Worm (Caenorhabditis elegans) whole organism, young adult: Measurements from ENCODE around the gene C01G10.9.

ENCODE experiments used
- B0019.2 ChIP-seq: fragments of 200-800 bp; sonication (Bioruptor generic); conservative IDR thresholded peaks from 2 replicates; pipeline ENCODE4 v1.3.6; 2022; ENCODE audit warnings: missing genetic modification reagents, missing genetic modification characterization, missing compliant biosample characterization
- B0261.1 ChIP-seq: sonication (generic microtip); optimal IDR thresholded peaks from 2 replicates; lab custom pipeline; 2016; ENCODE audit warnings: mild to moderate bottlenecking, missing genetic modification characterization, moderate library complexity, missing compliant biosample characterization
- B0336.3 ChIP-seq: fragments of 200-800 bp; sonication (Bioruptor generic); IDR thresholded peaks from 2 replicates; pipeline ENCODE4 v1.3.6; 2022; ENCODE audit warnings: missing genetic modification characterization, missing compliant biosample characterization
- C06A6.2 ChIP-seq: fragments of 200-800 bp; sonication (Bioruptor generic); conservative IDR thresholded peaks from 2 replicates; pipeline ENCODE4 v1.3.6; 2022; ENCODE audit warnings: missing genetic modification characterization, missing compliant biosample characterization
- F10E7.11 ChIP-seq: sonication (generic microtip); optimal IDR thresholded peaks from 2 replicates; lab custom pipeline; 2017; ENCODE audit warnings: mild to moderate bottlenecking, missing genetic modification characterization, moderate library complexity, missing compliant biosample characterization
- F52B5.7 ChIP-seq: sonication (generic microtip); optimal IDR thresholded peaks from 2 replicates; lab custom pipeline; 2016; ENCODE audit warnings: mild to moderate bottlenecking, missing genetic modification characterization, missing compliant biosample characterization
- F57A8.1 ChIP-seq: fragments of 200-800 bp; sonication (Bioruptor generic); optimal IDR thresholded peaks from 2 replicates; lab custom pipeline; 2018; ENCODE audit warnings: mild to moderate bottlenecking, missing genetic modification characterization, moderate library complexity, missing compliant biosample characterization
- F57C9.4 ChIP-seq: sonication (generic microtip); optimal IDR thresholded peaks from 2 replicates; lab custom pipeline; 2017; ENCODE audit warnings: mild to moderate bottlenecking, missing genetic modification characterization, missing compliant biosample characterization
- Y67H2A.10 ChIP-seq: fragments of 200-800 bp; sonication (Bioruptor generic); conservative IDR thresholded peaks from 2 replicates; pipeline ENCODE4 v1.3.6; 2022; ENCODE audit warnings: missing genetic modification reagents, missing genetic modification characterization, missing compliant biosample characterization
- akir-1 ChIP-seq: fragments of 200-800 bp; sonication (Bioruptor generic); optimal IDR thresholded peaks from 2 replicates; lab custom pipeline; 2018; ENCODE audit warnings: mild to moderate bottlenecking, missing genetic modification characterization, moderate library complexity, missing compliant biosample characterization
- attf-3 ChIP-seq: fragments of 200-800 bp; sonication (Bioruptor generic); conservative IDR thresholded peaks from 2 replicates; pipeline ENCODE4 v1.3.6; 2022; ENCODE audit warnings: missing genetic modification reagents, missing genetic modification characterization, missing compliant biosample characterization
- attf-6 ChIP-seq: fragments of 200-800 bp; sonication (Bioruptor generic); IDR thresholded peaks from 2 replicates; pipeline ENCODE4 v1.3.6; 2022; ENCODE audit warnings: missing genetic modification reagents, missing genetic modification characterization, missing compliant biosample characterization
- ccch-3 ChIP-seq: fragments of 200-800 bp; sonication (Bioruptor generic); optimal IDR thresholded peaks from 2 replicates; lab custom pipeline; 2018; ENCODE audit warnings: mild to moderate bottlenecking, missing genetic modification characterization, missing compliant biosample characterization
- cebp-1 ChIP-seq, 2 experiments: fragments of 200-800 bp in 1 of 2; sonication (Bioruptor generic) in 1 of 2; sonication (generic microtip) in 1 of 2; IDR thresholded peaks in 1 of 2; optimal IDR thresholded peaks in 1 of 2; 2 replicates each; pipeline versions ENCODE4 v1.3.6 to Lab custom; 2017 to 2022; ENCODE audit warnings: missing compliant biosample characterization in 2 of 2, missing genetic modification characterization in 2 of 2, mild to moderate bottlenecking in 1 of 2, missing genetic modification reagents in 1 of 2, moderate library complexity in 1 of 2
- ceh-100 ChIP-seq: fragments of 200-800 bp; sonication (Bioruptor generic); IDR thresholded peaks from 2 replicates; pipeline ENCODE4 v1.3.6; 2022; ENCODE audit warnings: missing genetic modification reagents, missing genetic modification characterization, missing compliant biosample characterization
- ceh-27 ChIP-seq: fragments of 200-800 bp; sonication (Bioruptor generic); optimal IDR thresholded peaks from 2 replicates; lab custom pipeline; 2018; ENCODE audit warnings: mild to moderate bottlenecking, missing genetic modification characterization, moderate library complexity, missing compliant biosample characterization
- ceh-58 ChIP-seq: fragments of 200-800 bp; sonication (Bioruptor generic); IDR thresholded peaks from 2 replicates; pipeline ENCODE4 v1.3.6; 2022; ENCODE audit warnings: missing genetic modification characterization, missing compliant biosample characterization
- die-1 ChIP-seq: sonication (generic microtip); optimal IDR thresholded peaks from 2 replicates; lab custom pipeline; 2016; ENCODE audit warnings: missing genotype, mild to moderate bottlenecking, missing genetic modification characterization, missing compliant biosample characterization
- dox-1 ChIP-seq: fragments of 200-800 bp; sonication (Bioruptor generic); IDR thresholded peaks from 2 replicates; pipeline ENCODE4 v1.3.6; 2022; ENCODE audit warnings: missing genetic modification reagents, missing genetic modification characterization, missing compliant biosample characterization
- dpff-1 ChIP-seq: sonication (generic microtip); optimal IDR thresholded peaks from 2 replicates; lab custom pipeline; 2017; ENCODE audit warnings: mild to moderate bottlenecking, missing genetic modification characterization, missing compliant biosample characterization
- efl-1 ChIP-seq: fragments of 150-350 bp; optimal IDR thresholded peaks from 2 replicates; lab custom pipeline; 2014; ENCODE audit warnings: missing biosample characterization, missing genetic modification reagents, missing genetic modification characterization
- egl-18 ChIP-seq: fragments of 200-800 bp; sonication (Bioruptor generic); IDR thresholded peaks from 2 replicates; pipeline ENCODE4 v1.3.6; 2022; ENCODE audit warnings: missing genetic modification reagents, missing genetic modification characterization, missing compliant biosample characterization
- egl-44 ChIP-seq: fragments of 200-800 bp; sonication (Bioruptor generic); IDR thresholded peaks from 2 replicates; pipeline ENCODE4 v1.3.6; 2022; ENCODE audit warnings: missing genetic modification reagents, missing genetic modification characterization, missing compliant biosample characterization
- gei-17 ChIP-seq: fragments of 200-800 bp; sonication (Bioruptor generic); optimal IDR thresholded peaks from 2 replicates; lab custom pipeline; 2018; ENCODE audit warnings: mild to moderate bottlenecking, missing genetic modification characterization, missing compliant biosample characterization
- hlh-26 ChIP-seq: fragments of 200-800 bp; sonication (Bioruptor generic); conservative IDR thresholded peaks from 2 replicates; pipeline ENCODE4 v1.3.6; 2022; ENCODE audit warnings: missing genetic modification reagents, missing genetic modification characterization, missing compliant biosample characterization
- hmg-1.2 ChIP-seq: fragments of 200-800 bp; sonication (Bioruptor generic); IDR thresholded peaks from 2 replicates; pipeline ENCODE4 v1.3.6; 2022; ENCODE audit warnings: missing genetic modification reagents, missing genetic modification characterization, missing compliant biosample characterization
- lag-1 ChIP-seq: fragments of 200-800 bp; sonication (Bioruptor generic); IDR thresholded peaks from 2 replicates; pipeline ENCODE4 v1.3.6; 2022; ENCODE audit warnings: missing genetic modification reagents, missing genetic modification characterization, missing compliant biosample characterization
- let-526 ChIP-seq: fragments of 200-800 bp; sonication (Bioruptor generic); IDR thresholded peaks from 2 replicates; pipeline ENCODE4 v1.3.6; 2022; ENCODE audit warnings: missing genetic modification reagents, missing genetic modification characterization, missing compliant biosample characterization
- lsl-1 ChIP-seq: fragments of 200-800 bp; sonication (Bioruptor generic); optimal IDR thresholded peaks from 2 replicates; lab custom pipeline; 2018; ENCODE audit warnings: mild to moderate bottlenecking, missing genetic modification characterization, moderate library complexity, missing compliant biosample characterization
- lsy-27 ChIP-seq: sonication (generic microtip); optimal IDR thresholded peaks from 2 replicates; lab custom pipeline; 2017; ENCODE audit warnings: missing genetic modification characterization, mild to moderate bottlenecking, missing compliant biosample characterization, antibody characterized with exemption, missing genotype, borderline replicate concordance; ENCODE audit not compliant: insufficient read depth
- madf-10 ChIP-seq: sonication (generic microtip); optimal IDR thresholded peaks from 2 replicates; lab custom pipeline; 2016; ENCODE audit warnings: mild to moderate bottlenecking, missing genetic modification characterization, missing compliant biosample characterization
- madf-6 ChIP-seq: fragments of 200-800 bp; sonication (Bioruptor generic); IDR thresholded peaks from 2 replicates; pipeline ENCODE4 v1.3.6; 2022; ENCODE audit warnings: missing genetic modification reagents, missing genetic modification characterization, missing compliant biosample characterization
- mes-4 ChIP-seq: sonication (generic microtip); optimal IDR thresholded peaks from 2 replicates; lab custom pipeline; 2016; ENCODE audit warnings: missing genotype, missing genetic modification characterization, missing compliant biosample characterization
- nfya-1 ChIP-seq: sonication (generic microtip); optimal IDR thresholded peaks from 2 replicates; lab custom pipeline; 2017; ENCODE audit warnings: antibody characterized with exemption, missing compliant biosample characterization, missing genetic modification characterization, borderline replicate concordance; ENCODE audit not compliant: insufficient read depth
- nhr-90 ChIP-seq: sonication (generic microtip); optimal IDR thresholded peaks from 2 replicates; lab custom pipeline; 2016; ENCODE audit warnings: missing genotype, mild to moderate bottlenecking, missing genetic modification characterization, missing compliant biosample characterization
- pbrm-1 ChIP-seq: fragments of 200-800 bp; sonication (Bioruptor generic); IDR thresholded peaks from 2 replicates; pipeline ENCODE4 v1.3.6; 2022; ENCODE audit warnings: missing genetic modification reagents, missing genetic modification characterization, missing compliant biosample characterization
- pha-4 ChIP-seq: fragments of 150-350 bp; sonication (generic microtip); optimal IDR thresholded peaks from 2 replicates; lab custom pipeline; 2014; ENCODE audit warnings: missing biosample characterization, missing genetic modification reagents, missing genetic modification characterization
- repo-1 ChIP-seq: sonication (generic microtip); optimal IDR thresholded peaks from 2 replicates; lab custom pipeline; 2017; ENCODE audit warnings: mild to moderate bottlenecking, missing genetic modification characterization, missing compliant biosample characterization
- sea-2 ChIP-seq: fragments of 200-800 bp; sonication (Bioruptor generic); IDR thresholded peaks from 2 replicates; pipeline ENCODE4 v1.3.6; 2022; ENCODE audit warnings: missing genetic modification characterization, missing compliant biosample characterization
- snpc-3.4 ChIP-seq: sonication (generic microtip); optimal IDR thresholded peaks from 2 replicates; lab custom pipeline; 2017; ENCODE audit warnings: missing genetic modification characterization, mild to moderate bottlenecking, missing compliant biosample characterization, antibody characterized with exemption, moderate library complexity, missing genotype, missing genetic modification reagents
- sptf-2 ChIP-seq: fragments of 200-800 bp; sonication (Bioruptor generic); optimal IDR thresholded peaks from 2 replicates; lab custom pipeline; 2018; ENCODE audit warnings: mild to moderate bottlenecking, missing genetic modification characterization, missing compliant biosample characterization
- tbx-9 ChIP-seq: sonication (generic microtip); optimal IDR thresholded peaks from 2 replicates; lab custom pipeline; 2016; ENCODE audit warnings: borderline replicate concordance, missing genetic modification characterization, inconsistent platforms, missing compliant biosample characterization
- unc-130 ChIP-seq: sonication (generic microtip); optimal IDR thresholded peaks from 2 replicates; lab custom pipeline; 2016; ENCODE audit warnings: missing genetic modification reagents, missing genetic modification characterization, missing compliant biosample characterization
- zim-3 ChIP-seq: sonication (generic microtip); optimal IDR thresholded peaks from 2 replicates; lab custom pipeline; 2017; ENCODE audit warnings: mild to moderate bottlenecking, missing genetic modification characterization, moderate library complexity, missing compliant biosample characterization
- ztf-18 ChIP-seq: sonication (generic microtip); optimal IDR thresholded peaks from 2 replicates; lab custom pipeline; 2016; ENCODE audit warnings: missing genotype, mild to moderate bottlenecking, missing genetic modification characterization, missing compliant biosample characterization
- ztf-22 ChIP-seq: fragments of 200-800 bp; sonication (Bioruptor generic); optimal IDR thresholded peaks from 2 replicates; lab custom pipeline; 2018; ENCODE audit warnings: mild to moderate bottlenecking, missing genetic modification characterization, moderate library complexity, missing compliant biosample characterization
- ztf-25 ChIP-seq: fragments of 200-800 bp; sonication (Bioruptor generic); IDR thresholded peaks from 2 replicates; pipeline ENCODE4 v1.3.6; 2022; ENCODE audit warnings: missing genetic modification reagents, missing genetic modification characterization, missing compliant biosample characterization
- ztf-3 ChIP-seq: fragments of 200-800 bp; sonication (Bioruptor generic); optimal IDR thresholded peaks from 2 replicates; lab custom pipeline; 2018; ENCODE audit warnings: mild to moderate bottlenecking, missing genetic modification characterization, missing compliant biosample characterization

C01G10.9 gene

ce11 chrV:15085335-15085800, 3.0 kb downstream of the C01G10.9 start, which contains the start of the genes ahsa-1 and C01G10.7 (continued):
- TF ChIP-seq hlh-26 (GFP tag; lab: Robert Waterston, UW), result no peak
- TF ChIP-seq C06A6.2 (GFP tag; lab: Robert Waterston, UW), result no peak
- TF ChIP-seq F57A8.1 (GFP tag; lab: Kevin White, UChicago), result no peak
- TF ChIP-seq egl-44 (GFP tag; lab: Robert Waterston, UW), result peak; percentile 80
- peak; percentile 96 for TF ChIP-seq unc-130 (GFP tag; lab: Kevin White, UChicago)
- TF ChIP-seq B0019.2, result peak; percentile 82; the same call in 1 of the 2 replicates
- TF ChIP-seq sea-2, result no peak
- peak; percentile 72; the same call in 1 of the 2 replicates for TF ChIP-seq cebp-1 (GFP tag; IDR thresholded peaks at IDR 0.05; lab: Robert Waterston, UW)
- no peak for TF ChIP-seq cebp-1 (tag; optimal IDR thresholded peaks at IDR 0.05; lab: Kevin White, UChicago)
- TF ChIP-seq die-1 (tag; lab: Kevin White, UChicago), result no peak
- peak; percentile 49 for TF ChIP-seq ztf-22 (GFP tag; lab: Kevin White, UChicago)
- peak; percentile 57 for TF ChIP-seq efl-1 (GFP tag; lab: Kevin White, UChicago)
- no peak for TF ChIP-seq egl-18 (GFP tag; lab: Robert Waterston, UW)
- no peak for TF ChIP-seq gei-17 (GFP tag; lab: Kevin White, UChicago)
- TF ChIP-seq mes-4 (tag; lab: Kevin White, UChicago), result no peak
- peak; percentile 51; the same call in 1 of the 2 replicates for TF ChIP-seq hmg-1.2 (GFP tag; lab: Robert Waterston, UW)
- TF ChIP-seq B0336.3 (GFP tag; lab: Robert Waterston, UW), result no peak
- peak; percentile 30 for TF ChIP-seq ccch-3 (GFP tag; lab: Kevin White, UChicago)
- TF ChIP-seq ztf-18 (tag; lab: Kevin White, UChicago), result peak; percentile 74
- TF ChIP-seq ztf-25 (GFP tag; lab: Robert Waterston, UW), result peak; percentile 71; the same call in 1 of the 2 replicates
- TF ChIP-seq ceh-58 (GFP tag; lab: Robert Waterston, UW), result no peak
- peak; percentile 41 for TF ChIP-seq sptf-2 (GFP tag; lab: Kevin White, UChicago)
- TF ChIP-seq B0261.1 (tag; lab: Kevin White, UChicago), result peak; percentile 37
- no peak for TF ChIP-seq attf-6
- TF ChIP-seq pbrm-1 (GFP tag; lab: Robert Waterston, UW), result peak; percentile 87; the same call in 1 of the 2 replicates
- TF ChIP-seq ztf-3, result no peak
- no peak for TF ChIP-seq dpff-1 (tag; lab: Kevin White, UChicago)
- TF ChIP-seq repo-1 (tag; lab: Kevin White, UChicago), result no peak
- peak; percentile 72 for TF ChIP-seq ceh-100 (GFP tag; lab: Robert Waterston, UW)
- peak; percentile 51 for TF ChIP-seq snpc-3.4 (tag; lab: Kevin White, UChicago)
- no peak for TF ChIP-seq F52B5.7
- TF ChIP-seq ceh-27 (GFP tag; lab: Kevin White, UChicago), result peak; percentile 92
- no peak for TF ChIP-seq zim-3 (tag; lab: Kevin White, UChicago)
- TF ChIP-seq F57C9.4, result no peak
- TF ChIP-seq attf-3 (GFP tag; lab: Robert Waterston, UW), result peak; percentile 69
- no peak for TF ChIP-seq nhr-90 (tag; lab: Kevin White, UChicago)
- peak; percentile 87 for TF ChIP-seq madf-10 (tag; lab: Kevin White, UChicago)
- TF ChIP-seq nfya-1 (tag; lab: Kevin White, UChicago), result no peak
- TF ChIP-seq akir-1, result peak; percentile 31
- TF ChIP-seq lag-1 (GFP tag; lab: Robert Waterston, UW), result no peak
- no peak for TF ChIP-seq tbx-9 (tag; lab: Kevin White, UChicago)
- peak; percentile 79 for TF ChIP-seq madf-6 (GFP tag; lab: Robert Waterston, UW)
- TF ChIP-seq lsy-27 (tag; lab: Kevin White, UChicago), result no peak
- TF ChIP-seq lsl-1 (GFP tag; lab: Kevin White, UChicago), result peak; percentile 68
- TF ChIP-seq let-526 (GFP tag; lab: Robert Waterston, UW), result peak; percentile 90
- TF ChIP-seq pha-4 (tag; lab: Kevin White, UChicago), result no peak
- TF ChIP-seq Y67H2A.10 (GFP tag; lab: Robert Waterston, UW), result peak; percentile 74
- TF ChIP-seq F10E7.11 (tag; lab: Kevin White, UChicago), result no peak
- peak; percentile 93 for TF ChIP-seq dox-1
- TF ChIP-seq, all 124 proteins: peak for 69
